Fruit fly (Drosophila melanogaster): ENCODE data around the gene CG3604.

CG3604 gene

DNA sequence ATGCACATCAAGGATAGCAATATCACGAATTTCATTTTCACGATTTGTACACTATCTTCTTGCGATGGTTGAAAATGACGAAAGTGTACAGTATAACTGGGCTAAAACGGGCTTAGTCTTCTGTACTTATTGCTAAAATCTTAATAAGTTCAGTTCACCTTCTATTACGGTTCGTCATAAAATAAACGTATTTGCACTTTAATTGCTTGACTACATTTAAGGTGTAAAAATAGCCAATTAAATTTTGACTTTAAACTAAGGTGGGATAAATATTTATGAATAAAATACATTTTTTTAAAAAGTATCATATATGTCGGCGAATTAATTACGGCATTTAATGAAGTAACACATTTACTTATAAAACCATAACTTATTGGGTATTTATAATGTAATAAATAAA is 28.0 kb downstream of the CG3604 start, which contains the start of gene Sfp24Bb:
TSS of gene Sfp24Bb (minus strand) at position 101 of the 400 bp plus-strand sequence.
- TF ChIP-seq CG14655 (GFP tag; optimal IDR thresholded peaks at IDR 0.05) (no peak), Pif1B (GFP tag; optimal IDR thresholded peaks at IDR 0.05) (no peak), fd96Ca (GFP tag; IDR thresholded peaks at IDR 0.05) (no peak), Pif1A (GFP tag; optimal IDR thresholded peaks at IDR 0.05) (no peak), CG13204 (GFP tag; optimal IDR thresholded peaks at IDR 0.05) (no peak), Ets98B (GFP tag; IDR thresholded peaks at IDR 0.05) (no peak), CG9948 (tag; optimal IDR thresholded peaks at IDR 0.05) (no peak), CG17806 (tag; optimal IDR thresholded peaks at IDR 0.05) (no peak)

DNA sequence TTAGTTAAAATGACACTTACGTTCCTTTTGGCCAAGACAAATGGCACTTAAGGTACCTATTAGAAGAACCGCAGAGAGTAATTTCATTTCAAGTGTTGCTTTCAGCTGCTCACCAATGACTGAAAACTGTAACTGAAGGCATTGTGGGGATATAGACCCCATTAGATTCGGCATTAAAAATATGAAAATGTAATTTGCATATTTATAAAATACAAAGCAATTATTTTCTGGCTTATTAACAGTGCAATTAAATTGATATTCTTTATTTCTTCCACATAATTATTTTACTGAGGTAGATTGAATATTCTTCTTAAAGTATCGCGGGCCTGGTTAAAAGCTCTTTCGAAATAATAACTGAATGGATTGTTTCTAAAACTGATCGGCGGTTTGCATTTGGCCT is 28.6 kb downstream of the CG3604 start, which contains the start of gene Sfp24Bd:
TSS of gene Sfp24Bd (minus strand) at position 101 of the 400 bp plus-strand sequence.
- no peak for TF ChIP-seq CG17806 (tag; optimal IDR thresholded peaks at IDR 0.05)

DNA sequence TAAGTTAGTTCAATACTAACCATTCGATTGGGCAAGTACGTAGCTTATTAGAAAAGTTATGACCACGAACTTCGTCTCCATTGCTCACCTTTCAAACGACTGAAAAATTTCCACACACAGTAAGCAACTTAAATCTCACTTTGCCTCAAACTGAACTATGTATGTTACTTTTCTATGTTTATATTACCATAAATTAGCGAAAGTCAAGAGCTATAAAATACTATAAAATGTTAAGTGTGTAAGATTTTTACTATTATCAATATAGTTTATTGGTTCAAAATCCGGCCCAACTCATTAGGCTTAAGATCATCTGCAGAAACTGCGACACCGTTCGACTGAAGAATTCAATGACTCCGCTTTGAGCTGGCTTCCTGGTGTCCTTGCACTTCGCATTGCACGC is 29.2 kb downstream of the CG3604 start, which contains the start of gene Sfp24Ba:
TSS of gene Sfp24Ba (minus strand) at position 101 of the 400 bp plus-strand sequence.
- TF ChIP-seq CG4496 (GFP tag; IDR thresholded peaks at IDR 0.05): no peak

DNA sequence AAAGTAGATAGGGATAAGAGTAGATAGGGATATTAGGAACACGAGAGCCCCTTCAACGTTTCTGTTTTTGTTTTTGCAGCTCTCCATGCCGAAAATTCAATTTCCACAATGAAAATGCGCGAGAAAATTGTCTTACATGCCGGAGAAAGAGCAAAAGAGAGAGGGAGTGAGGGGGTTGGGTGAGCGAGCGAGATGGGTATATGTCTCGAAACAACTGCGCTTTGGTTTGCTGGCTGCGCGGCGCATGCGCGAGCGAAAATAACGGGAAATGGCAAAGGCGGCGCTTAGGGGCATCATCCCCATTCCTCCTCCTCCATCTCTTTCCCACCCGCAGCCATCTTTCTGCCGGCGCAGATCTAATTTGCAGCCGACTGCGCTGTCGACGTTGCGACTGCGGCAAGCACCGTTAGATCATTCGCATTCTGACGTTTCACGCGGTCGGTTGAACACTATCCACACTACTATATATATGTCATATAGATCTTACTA is 35.3 kb downstream of the CG3604 start, which contains the start of gene Drgx:
TSS of gene Drgx (plus strand) at position 439 of the 489 bp plus-strand sequence.
- TF ChIP-seq CG32121 (GFP tag; IDR thresholded peaks at IDR 0.05): peak; percentile 20; the same call in 1 of the 2 replicates
- no peak for TF ChIP-seq gl (tag; optimal IDR thresholded peaks at IDR 0.05)
- no peak for TF ChIP-seq CG8159 (tag; optimal IDR thresholded peaks at IDR 0.05)
- TF ChIP-seq D1 (tag; optimal IDR thresholded peaks at IDR 0.05): peak; percentile 3
- TF ChIP-seq Ets98B (GFP tag; IDR thresholded peaks at IDR 0.05): 0 out of 2 replicates have a peak, but pooled peaks have one; percentile 12

DNA sequence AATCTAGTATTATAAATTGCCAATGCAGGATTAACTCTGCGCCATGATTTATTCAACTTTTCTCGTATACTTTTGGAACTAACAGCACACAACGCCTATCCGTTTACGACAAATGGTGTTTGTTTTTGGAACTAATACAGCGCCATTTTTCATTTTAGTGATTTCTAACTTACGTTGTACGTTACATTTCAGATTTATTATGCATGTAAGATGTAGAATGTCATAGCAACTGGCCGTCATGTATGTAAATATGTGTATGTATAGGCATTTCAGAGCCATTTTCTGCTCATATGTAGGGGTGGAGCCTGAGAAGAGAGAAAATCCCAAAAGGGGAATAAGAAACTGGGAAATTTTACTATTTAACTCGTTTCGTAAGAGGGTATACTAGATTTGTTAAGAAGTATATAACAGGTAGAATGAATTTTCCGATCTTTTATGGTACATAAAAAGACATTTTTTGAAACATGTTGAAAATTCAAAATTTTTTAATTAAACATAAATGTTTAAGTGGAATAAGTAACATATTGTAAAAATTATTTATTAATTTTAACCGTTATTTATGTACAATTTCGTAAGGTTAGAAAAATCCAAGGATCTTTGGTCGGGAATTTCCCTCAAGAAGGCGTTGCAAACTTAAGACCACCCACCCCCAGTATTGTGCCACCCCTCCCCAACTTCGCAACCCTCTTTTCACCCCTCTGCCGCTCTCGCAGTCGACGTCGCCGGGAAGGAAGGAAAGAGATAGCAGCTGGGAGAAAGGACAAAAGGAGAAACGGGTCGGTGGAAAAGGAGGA is 40.1 kb downstream of the CG3604 start:
- TF ChIP-seq Pif1B (GFP tag; optimal IDR thresholded peaks at IDR 0.05): no peak
- TF ChIP-seq gl (tag; optimal IDR thresholded peaks at IDR 0.05): no peak
- TF ChIP-seq CG4496 (GFP tag; IDR thresholded peaks at IDR 0.05): 0 out of 3 replicates have a peak, but pooled peaks have one; percentile 40
- peak; percentile 41 for TF ChIP-seq CG8301 (tag; optimal IDR thresholded peaks at IDR 0.05)
- TF ChIP-seq fd96Ca (GFP tag; IDR thresholded peaks at IDR 0.05): no peak
- peak; percentile 51 for TF ChIP-seq CG14655 (GFP tag; optimal IDR thresholded peaks at IDR 0.05)
- no peak for TF ChIP-seq CG13204 (GFP tag; optimal IDR thresholded peaks at IDR 0.05)
- TF ChIP-seq CG34367 (tag; optimal IDR thresholded peaks at IDR 0.05): no peak
- peak; percentile 11 for TF ChIP-seq CG17806 (tag; optimal IDR thresholded peaks at IDR 0.05)
- no peak for TF ChIP-seq CG12605 (GFP tag; IDR thresholded peaks at IDR 0.05)
- 0 out of 2 replicates have a peak, but pooled peaks have one; percentile 53 for TF ChIP-seq Ets98B (GFP tag; IDR thresholded peaks at IDR 0.05)
- TF ChIP-seq D1 (tag; optimal IDR thresholded peaks at IDR 0.05): peak; percentile 43
- TF ChIP-seq CG15710 (tag; optimal IDR thresholded peaks at IDR 0.05): peak; percentile 43
- no peak for TF ChIP-seq Snoo (tag; optimal IDR thresholded peaks at IDR 0.05)
- no peak for TF ChIP-seq CG10348 (GFP tag; IDR thresholded peaks at IDR 0.05)
- TF ChIP-seq CG32121 (GFP tag; IDR thresholded peaks at IDR 0.05): peak; percentile 36; the same call in 1 of the 2 replicates
- TF ChIP-seq CG8159 (tag; optimal IDR thresholded peaks at IDR 0.05): peak; percentile 53
- TF ChIP-seq Pif1A (GFP tag; optimal IDR thresholded peaks at IDR 0.05): no peak
- peak; percentile 29 for TF ChIP-seq CG9948 (tag; optimal IDR thresholded peaks at IDR 0.05)
- no peak for TF ChIP-seq rn (GFP tag; IDR thresholded peaks at IDR 0.05)
- no peak for TF ChIP-seq EcR (GFP tag; optimal IDR thresholded peaks at IDR 0.05)

DNA sequence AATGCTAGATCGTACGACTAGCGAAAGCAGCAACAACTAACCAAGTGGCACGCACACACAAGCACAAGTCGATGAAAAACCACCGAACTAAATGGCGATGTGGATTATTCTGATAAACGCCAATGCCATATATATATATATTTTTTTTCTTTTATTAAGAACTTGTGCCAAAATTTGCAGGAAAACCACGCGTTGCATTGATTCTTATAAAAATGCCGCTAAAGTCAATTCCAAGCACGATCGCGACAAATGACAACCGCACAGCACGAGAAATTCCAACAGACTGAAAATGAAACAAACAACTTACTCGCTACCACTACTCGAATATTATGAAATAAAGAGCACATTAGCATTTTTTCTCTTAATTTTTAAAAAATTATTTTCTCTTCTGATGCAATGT is 41.0 kb downstream of the CG3604 start, which contains the start of gene for:
TSS of gene for (minus strand) at position 287 of the 400 bp plus-strand sequence.
- no peak for TF ChIP-seq gl (tag; optimal IDR thresholded peaks at IDR 0.05)
- TF ChIP-seq Ets98B (GFP tag; IDR thresholded peaks at IDR 0.05): peak; percentile 6; the same call in 1 of the 2 replicates
- TF ChIP-seq CG32121 (GFP tag; IDR thresholded peaks at IDR 0.05): peak; percentile 15; the same call in 1 of the 2 replicates
- peak; percentile 2 for TF ChIP-seq CG17806 (tag; optimal IDR thresholded peaks at IDR 0.05)

DNA sequence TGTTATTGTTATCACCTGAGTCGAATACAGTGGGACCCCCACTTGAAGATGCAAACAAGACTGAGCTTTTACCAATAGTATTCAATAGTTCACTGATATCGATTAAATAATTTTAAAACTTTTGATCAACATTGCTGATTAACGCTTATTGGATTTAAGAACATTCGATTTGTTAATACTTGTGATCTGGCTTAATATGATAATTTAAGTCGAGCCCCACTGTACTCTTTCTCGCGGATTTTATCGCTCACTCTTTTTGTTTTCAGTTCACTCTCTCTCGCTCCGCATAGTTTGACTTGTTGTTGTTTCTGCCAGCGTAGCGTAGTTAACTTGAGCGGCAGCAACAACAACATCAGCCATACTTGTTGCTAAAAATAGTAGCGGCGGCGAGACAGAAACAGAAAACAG is 42.0 kb downstream of the CG3604 start:
- peak; percentile 99 for TF ChIP-seq fd96Ca (GFP tag; IDR thresholded peaks at IDR 0.05)
- TF ChIP-seq D1 (tag; optimal IDR thresholded peaks at IDR 0.05): peak; percentile 95
- peak; percentile 99 for TF ChIP-seq CG4496 (GFP tag; IDR thresholded peaks at IDR 0.05)
- peak; percentile 98 for TF ChIP-seq CG32121 (GFP tag; IDR thresholded peaks at IDR 0.05)
- TF ChIP-seq CG8301 (tag; optimal IDR thresholded peaks at IDR 0.05): peak; percentile 99
- TF ChIP-seq CG15710 (tag; optimal IDR thresholded peaks at IDR 0.05): peak; percentile 98
- TF ChIP-seq CG8159 (tag; optimal IDR thresholded peaks at IDR 0.05): peak; percentile 98
- TF ChIP-seq Pif1B (GFP tag; optimal IDR thresholded peaks at IDR 0.05): peak; percentile 99
- TF ChIP-seq Snoo (tag; optimal IDR thresholded peaks at IDR 0.05): peak; percentile 99
- TF ChIP-seq CG13204 (GFP tag; optimal IDR thresholded peaks at IDR 0.05): peak; percentile 93
- TF ChIP-seq Pif1A (GFP tag; optimal IDR thresholded peaks at IDR 0.05): peak; percentile 99
- peak; percentile 98 for TF ChIP-seq CG17806 (tag; optimal IDR thresholded peaks at IDR 0.05)
- TF ChIP-seq CG14655 (GFP tag; optimal IDR thresholded peaks at IDR 0.05): peak; percentile 98
- peak; percentile 98 for TF ChIP-seq CG12605 (GFP tag; IDR thresholded peaks at IDR 0.05)
- peak; percentile 97 for TF ChIP-seq gl (tag; optimal IDR thresholded peaks at IDR 0.05)
- peak; percentile 97 for TF ChIP-seq CG34367 (tag; optimal IDR thresholded peaks at IDR 0.05)
- peak; percentile 68 for TF ChIP-seq EcR (GFP tag; optimal IDR thresholded peaks at IDR 0.05)
- TF ChIP-seq rn (GFP tag; IDR thresholded peaks at IDR 0.05): peak; percentile 97
- peak; percentile 91 for TF ChIP-seq CG10348 (GFP tag; IDR thresholded peaks at IDR 0.05)
- TF ChIP-seq Ets98B (GFP tag; IDR thresholded peaks at IDR 0.05): peak; percentile 99
- peak; percentile 98 for TF ChIP-seq CG9948 (tag; optimal IDR thresholded peaks at IDR 0.05)

All from whole organism, pupa.